Worm (Caenorhabditis elegans) whole organism, L3 larva: Measurements from ENCODE around the gene cnc-11.

ENCODE experiments used
- R02D3.7 ChIP-seq: fragments of 150-350 bp; optimal IDR thresholded peaks from 2 replicates; lab custom pipeline; 2014; ENCODE audit warnings: missing biosample characterization, missing genetic modification characterization
- ZK546.5 ChIP-seq: sonication (generic microtip); optimal IDR thresholded peaks from 2 replicates; lab custom pipeline; 2017; ENCODE audit warnings: missing biosample characterization, missing genetic modification characterization
- aly-2 ChIP-seq: fragments of 150-350 bp; optimal IDR thresholded peaks from 2 replicates; lab custom pipeline; 2014; ENCODE audit warnings: missing biosample characterization, missing genetic modification characterization
- ama-1 ChIP-seq: fragments of 150-350 bp; optimal IDR thresholded peaks from 2 replicates; lab custom pipeline; 2018
- ceh-28 ChIP-seq: fragments of 150-350 bp; optimal IDR thresholded peaks from 2 replicates; lab custom pipeline; 2014; ENCODE audit warnings: missing biosample characterization, missing genetic modification reagents, missing genetic modification characterization
- ceh-9 ChIP-seq: sonication (generic microtip); optimal IDR thresholded peaks from 2 replicates; lab custom pipeline; 2018; ENCODE audit warnings: missing biosample characterization, missing genetic modification characterization
- daf-12 ChIP-seq: fragments of 150-350 bp; optimal IDR thresholded peaks from 2 replicates; lab custom pipeline; 2014; ENCODE audit warnings: missing biosample characterization, missing genetic modification reagents, missing genetic modification characterization
- egl-27 ChIP-seq: sonication (generic microtip); optimal IDR thresholded peaks from 4 replicates; lab custom pipeline; 2017; ENCODE audit warnings: missing biosample characterization, missing genetic modification reagents, missing genetic modification characterization
- egl-5 ChIP-seq: fragments of 150-350 bp; optimal IDR thresholded peaks from 2 replicates; lab custom pipeline; 2017; ENCODE audit warnings: missing biosample characterization, missing genetic modification reagents, missing genetic modification characterization, inconsistent platforms
- elt-1 ChIP-seq: fragments of 150-350 bp; optimal IDR thresholded peaks from 2 replicates; lab custom pipeline; 2014; ENCODE audit warnings: missing biosample characterization, missing genetic modification characterization
- elt-2 ChIP-seq: sonication (generic microtip); optimal IDR thresholded peaks from 2 replicates; lab custom pipeline; 2016; ENCODE audit warnings: missing genetic modification reagents, mild to moderate bottlenecking, missing genetic modification characterization, missing compliant biosample characterization
- elt-3 ChIP-seq, 3 experiments: fragments of 150-350 bp in 1 of 3; sonication (generic microtip) in 2 of 3; optimal IDR thresholded peaks; 2 replicates in 2 of 3; 4 replicates in 1 of 3; lab custom pipeline; 2014 to 2017; ENCODE audit warnings: missing biosample characterization in 3 of 3, missing genetic modification characterization in 3 of 3
- eor-1 ChIP-seq, 2 experiments: fragments of 150-350 bp; optimal IDR thresholded peaks; 2 replicates each; lab custom pipeline; 2014 to 2018; ENCODE audit warnings: missing biosample characterization in 2 of 2, missing genetic modification characterization in 2 of 2
- fkh-2 ChIP-seq: fragments of 150-350 bp; optimal IDR thresholded peaks from 2 replicates; lab custom pipeline; 2014; ENCODE audit warnings: missing biosample characterization, missing genetic modification reagents, missing genetic modification characterization
- fos-1 ChIP-seq: fragments of 150-350 bp; optimal IDR thresholded peaks from 2 replicates; lab custom pipeline; 2014; ENCODE audit warnings: missing biosample characterization, missing genetic modification characterization
- hmg-11 ChIP-seq: sonication (generic microtip); optimal IDR thresholded peaks from 2 replicates; lab custom pipeline; 2016; ENCODE audit warnings: missing genetic modification characterization, missing compliant biosample characterization
- jun-1 ChIP-seq: fragments of 150-350 bp; optimal IDR thresholded peaks from 2 replicates; lab custom pipeline; 2014; ENCODE audit warnings: missing biosample characterization, missing genetic modification reagents, missing genetic modification characterization
- lin-15B ChIP-seq: fragments of 150-350 bp; optimal IDR thresholded peaks from 2 replicates; lab custom pipeline; 2014; ENCODE audit warnings: missing biosample characterization, missing genetic modification characterization
- lin-39 ChIP-seq: fragments of 150-350 bp; optimal IDR thresholded peaks from 2 replicates; lab custom pipeline; 2018; ENCODE audit warnings: missing biosample characterization, missing genetic modification reagents, missing genetic modification characterization
- lsy-12 ChIP-seq: sonication (generic microtip); optimal IDR thresholded peaks from 2 replicates; lab custom pipeline; 2016; ENCODE audit warnings: mild to moderate bottlenecking, missing genetic modification characterization, missing compliant biosample characterization
- mml-1 ChIP-seq: fragments of 150-350 bp; sonication (generic microtip); optimal IDR thresholded peaks from 3 replicates; lab custom pipeline; 2014; ENCODE audit warnings: missing biosample characterization, missing genetic modification characterization
- nfya-1 ChIP-seq: sonication (generic microtip); optimal IDR thresholded peaks from 2 replicates; lab custom pipeline; 2017; ENCODE audit warnings: missing genetic modification characterization, mild to moderate bottlenecking, missing compliant biosample characterization, antibody characterized with exemption, moderate library complexity; ENCODE audit not compliant: insufficient read depth
- nhr-11 ChIP-seq: fragments of 150-350 bp; optimal IDR thresholded peaks from 2 replicates; lab custom pipeline; 2014; ENCODE audit warnings: missing biosample characterization, missing genetic modification characterization
- nhr-237 ChIP-seq: fragments of 150-350 bp; optimal IDR thresholded peaks from 2 replicates; lab custom pipeline; 2014; ENCODE audit warnings: missing biosample characterization, missing genetic modification characterization
- nhr-25 ChIP-seq: sonication (generic microtip); optimal IDR thresholded peaks from 2 replicates; lab custom pipeline; 2017; ENCODE audit warnings: missing biosample characterization, missing genetic modification characterization
- nhr-43 ChIP-seq: sonication (generic microtip); optimal IDR thresholded peaks from 2 replicates; lab custom pipeline; 2016; ENCODE audit warnings: mild to moderate bottlenecking, missing genetic modification characterization, missing compliant biosample characterization; ENCODE audit not compliant: poor library complexity, severe bottlenecking
- nhr-67 ChIP-seq: fragments of 150-350 bp; optimal IDR thresholded peaks from 2 replicates; lab custom pipeline; 2014; ENCODE audit warnings: missing biosample characterization, missing genetic modification characterization
- nhr-76 ChIP-seq: fragments of 150-350 bp; sonication (generic microtip); optimal IDR thresholded peaks from 5 replicates; lab custom pipeline; 2014; ENCODE audit warnings: missing biosample characterization, missing genetic modification characterization
- nhr-77 ChIP-seq: fragments of 150-350 bp; optimal IDR thresholded peaks from 2 replicates; lab custom pipeline; 2014; ENCODE audit warnings: missing biosample characterization, missing genetic modification characterization
- pha-4 ChIP-seq: fragments of 150-350 bp; optimal IDR thresholded peaks from 2 replicates; lab custom pipeline; 2014; ENCODE audit warnings: missing biosample characterization, missing genetic modification reagents, missing genetic modification characterization
- pqm-1 ChIP-seq: fragments of 150-350 bp; optimal IDR thresholded peaks from 2 replicates; lab custom pipeline; 2017; ENCODE audit warnings: missing biosample characterization, missing genetic modification characterization, inconsistent platforms
- tbx-2 ChIP-seq: sonication (generic microtip); optimal IDR thresholded peaks from 2 replicates; lab custom pipeline; 2016; ENCODE audit warnings: mild to moderate bottlenecking, missing genetic modification characterization, missing compliant biosample characterization
- unc-39 ChIP-seq: sonication (generic microtip); optimal IDR thresholded peaks from 4 replicates; lab custom pipeline; 2017; ENCODE audit warnings: missing biosample characterization, missing genetic modification characterization
- unc-62 ChIP-seq: fragments of 150-350 bp; sonication (generic microtip); optimal IDR thresholded peaks from 4 replicates; lab custom pipeline; 2014; ENCODE audit warnings: missing biosample characterization, missing genetic modification reagents, missing genetic modification characterization
- zag-1 ChIP-seq: fragments of 150-350 bp; optimal IDR thresholded peaks from 2 replicates; lab custom pipeline; 2014; ENCODE audit warnings: missing biosample characterization, missing genetic modification characterization
- ztf-11 ChIP-seq: fragments of 150-350 bp; optimal IDR thresholded peaks from 2 replicates; lab custom pipeline; 2014; ENCODE audit warnings: missing biosample characterization, missing genetic modification characterization
- ztf-4 ChIP-seq: fragments of 150-350 bp; optimal IDR thresholded peaks from 2 replicates; lab custom pipeline; 2014; ENCODE audit warnings: missing biosample characterization, missing genetic modification characterization

Gene cnc-11

DNA sequence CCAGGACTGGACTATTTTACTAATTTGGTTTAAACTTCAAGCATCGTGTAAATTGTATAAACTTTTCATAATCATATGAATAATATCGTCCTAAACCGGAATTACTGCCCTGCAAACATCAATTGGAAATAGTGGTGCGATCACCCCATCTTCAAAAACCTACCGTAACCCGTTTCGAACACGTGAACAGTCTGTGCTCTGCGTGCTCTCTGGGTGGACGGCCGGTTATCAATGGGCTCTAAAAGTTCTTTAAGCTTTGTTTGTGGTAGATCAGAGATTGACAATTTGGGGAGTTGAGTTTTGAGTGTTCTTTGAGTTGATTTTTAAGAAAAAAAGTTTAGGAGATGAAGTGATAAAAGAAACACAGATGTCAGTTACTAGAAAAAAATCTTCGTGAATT, 14.5 kb downstream of the cnc-11 start:
- TF ChIP-seq lsy-12 (tag; lab: Kevin White, UChicago) (no peak), elt-3 (tag; optimal IDR thresholded peaks at IDR 0.05; lab: Kevin White, UChicago) (no peak), lin-39 (tag; lab: Kevin White, UChicago) (no peak), elt-1 (tag; lab: Kevin White, UChicago) (no peak), hmg-11 (no peak), daf-12 (no peak), nhr-67 (tag; lab: Kevin White, UChicago) (no peak), R02D3.7 (tag; lab: Kevin White, UChicago) (no peak), jun-1 (peak; percentile 72), nhr-77 (tag; lab: Kevin White, UChicago) (no peak), elt-2 (peak; percentile 82), pqm-1 (tag; lab: Kevin White, UChicago) (peak; percentile 98), zag-1 (tag; lab: Kevin White, UChicago) (no peak), ceh-9 (tag; lab: Kevin White, UChicago) (no peak), ceh-28 (tag; lab: Kevin White, UChicago) (peak; percentile 20), pha-4 (tag; lab: Kevin White, UChicago) (peak; percentile 64), eor-1 (tag; optimal IDR thresholded peaks at IDR 0.05; lab: Kevin White, UChicago) (no peak)

ce11 chrV:1459374-1459926, 17.3 kb downstream of the cnc-11 start:
- TF ChIP-seq jun-1 = peak; percentile 64
- no peak for TF ChIP-seq ceh-28 (tag; lab: Kevin White, UChicago)
- no peak for TF ChIP-seq egl-27 (tag; lab: Kevin White, UChicago)
- TF ChIP-seq ama-1 (lab: Kevin White, UChicago) = no peak
- no peak for TF ChIP-seq nhr-25 (tag; lab: Kevin White, UChicago)
- TF ChIP-seq pqm-1 (tag; lab: Kevin White, UChicago) = peak; percentile 96
- TF ChIP-seq elt-2 = peak; percentile 85
- no peak for TF ChIP-seq ztf-11 (tag; lab: Kevin White, UChicago)
- TF ChIP-seq mml-1 (tag; lab: Kevin White, UChicago) = no peak
- TF ChIP-seq pha-4 (tag; lab: Kevin White, UChicago) = peak; percentile 67

- TF ChIP-seq ZK546.5 (tag; lab: Kevin White, UChicago) (no peak), aly-2 (tag; lab: Kevin White, UChicago) (no peak), R02D3.7 (tag; lab: Kevin White, UChicago) (no peak), lin-39 (tag; lab: Kevin White, UChicago) (no peak), nhr-237 (tag; lab: Kevin White, UChicago) (no peak), unc-39 (tag; lab: Kevin White, UChicago) (no peak), nfya-1 (tag; lab: Kevin White, UChicago) (no peak), jun-1 (no peak), ama-1 (lab: Kevin White, UChicago) (no peak), ceh-9 (tag; lab: Kevin White, UChicago) (no peak), fos-1 (tag; lab: Kevin White, UChicago) (no peak), daf-12 (no peak), tbx-2 (no peak), nhr-76 (tag; lab: Kevin White, UChicago) (no peak), elt-1 (tag; lab: Kevin White, UChicago) (no peak), ceh-28 (tag; lab: Kevin White, UChicago) (no peak)
Observed at ce11 chrV:1460069-1460468, 17.9 kb downstream of the cnc-11 start, which contains the start of gene hacd-1. Gene hacd-1 (plus strand): TSS chrV:1460369.

ce11 chrV:1464543-1465040, 22.4 kb downstream of the cnc-11 start, which contains the start of the genes fpn-1.2 and pqn-54:
Gene fpn-1.2 (minus strand): TSS chrV:1464699.
Gene pqn-54 (plus strand): TSS chrV:1464990.
- TF ChIP-seq pqm-1 (tag; lab: Kevin White, UChicago) (peak; percentile 20), nhr-11 (no peak), elt-2 (peak; percentile 53)

DNA sequence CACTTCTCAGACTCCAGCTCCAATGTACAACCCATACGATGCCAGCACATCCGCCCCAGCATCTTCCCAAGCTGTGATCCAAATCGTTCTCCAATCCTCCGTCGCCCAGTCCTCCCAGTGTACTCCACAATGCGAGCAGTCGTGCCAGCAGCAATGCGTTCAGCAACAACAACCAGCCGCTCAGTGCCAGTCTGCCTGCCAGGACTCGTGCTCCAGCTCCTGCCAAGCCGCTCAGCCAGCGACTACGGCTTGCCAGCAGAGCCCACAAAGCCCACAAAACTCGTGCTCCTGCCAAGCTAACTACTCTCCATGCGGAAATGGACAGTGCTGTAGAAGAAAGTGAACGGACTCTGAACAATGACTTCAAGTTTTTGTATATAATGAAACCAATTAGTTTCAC, 23.8 kb downstream of the cnc-11 start:
- TF ChIP-seq zag-1 (tag; lab: Kevin White, UChicago) (no peak), egl-5 (tag; lab: Kevin White, UChicago) (no peak), eor-1 (tag; optimal IDR thresholded peaks at IDR 0.05; lab: Kevin White, UChicago) (no peak), ztf-4 (tag; lab: Kevin White, UChicago) (no peak), nhr-43 (tag; lab: Kevin White, UChicago) (no peak), lin-15B (tag; lab: Kevin White, UChicago) (no peak), elt-2 (no peak), nhr-76 (tag; lab: Kevin White, UChicago) (no peak), unc-62 (GFP tag; lab: Kevin White, UChicago) (no peak), nhr-77 (tag; lab: Kevin White, UChicago) (no peak), ceh-9 (tag; lab: Kevin White, UChicago) (no peak), fkh-2 (tag; lab: Kevin White, UChicago) (no peak)
